Comparison of ENCODE assay signal across 3 worm cellular contexts in genomic region chrII:14592629-14593028, ce11.
TF ChIP-seq lines count a peak whose summit lies in the region.

No protein-coding gene starts in this region.

TF ChIP-seq in whole organism, L1 larva, 84 proteins besides CTCF, POLR2A, EP300 and RAD21:
- no peak for TF ChIP-seq nhr-19 (GFP tag; conservative IDR thresholded peaks at IDR 0.05; lab: Robert Waterston, UW)
- no peak for TF ChIP-seq aly-2 (tag; optimal IDR thresholded peaks at IDR 0.05; lab: Kevin White, UChicago)
- no peak for TF ChIP-seq nhr-237 (tag; optimal IDR thresholded peaks at IDR 0.05; lab: Kevin White, UChicago)
- TF ChIP-seq nhr-11 (tag; optimal IDR thresholded peaks at IDR 0.05; lab: Kevin White, UChicago) = peak; percentile 38
- peak; percentile 37 for TF ChIP-seq lin-14 (GFP tag; optimal IDR thresholded peaks at IDR 0.05; lab: Kevin White, UChicago)
TF ChIP-seq in whole organism, L1 larva: peak in this region for 2.

TF ChIP-seq in whole organism, L3 larva, 47 proteins besides CTCF, POLR2A, EP300 and RAD21:
- TF ChIP-seq nhr-11 (tag; optimal IDR thresholded peaks at IDR 0.05; lab: Kevin White, UChicago) = peak; percentile 86
- no peak for TF ChIP-seq ceh-82 (tag; optimal IDR thresholded peaks at IDR 0.05; lab: Kevin White, UChicago)
- no peak for TF ChIP-seq skn-1 (tag; optimal IDR thresholded peaks at IDR 0.05; lab: Kevin White, UChicago)

TF ChIP-seq in whole organism, L4 larva, 104 proteins besides CTCF, POLR2A, EP300 and RAD21:
- TF ChIP-seq lin-15B (tag; optimal IDR thresholded peaks at IDR 0.05; lab: Kevin White, UChicago) = no peak
- peak in 1 of 2 experiments; percentile 58 for TF ChIP-seq unc-62 (GFP tag; optimal IDR thresholded peaks at IDR 0.05 in 1 of 2; lab: Kevin White, UChicago)
- TF ChIP-seq unc-62 (tag; optimal IDR thresholded peaks at IDR 0.05; lab: Kevin White, UChicago) = no peak
- no peak for TF ChIP-seq nhr-102 (tag; optimal IDR thresholded peaks at IDR 0.05; lab: Kevin White, UChicago)
- no peak for TF ChIP-seq ama-1 (optimal IDR thresholded peaks at IDR 0.05; lab: Kevin White, UChicago)
- TF ChIP-seq R02D3.7 (tag; optimal IDR thresholded peaks at IDR 0.05; lab: Kevin White, UChicago) = no peak
- TF ChIP-seq ceh-20 (GFP tag; IDR thresholded peaks at IDR 0.05; lab: Robert Waterston, UW) = no peak
- no peak for TF ChIP-seq rbr-2 (tag; optimal IDR thresholded peaks at IDR 0.05; lab: Kevin White, UChicago)
- no peak for TF ChIP-seq ceh-28 (tag; optimal IDR thresholded peaks at IDR 0.05; lab: Kevin White, UChicago)
- peak; percentile 64 for TF ChIP-seq nhr-11 (tag; optimal IDR thresholded peaks at IDR 0.05; lab: Kevin White, UChicago)
- no peak for TF ChIP-seq F26F4.8 (GFP tag; conservative IDR thresholded peaks at IDR 0.05; lab: Robert Waterston, UW)
- TF ChIP-seq aha-1 (tag; lab: Kevin White, UChicago) = peak; percentile 67
TF ChIP-seq in whole organism, L4 larva: peak in this region for 3.

Comparison
In these comparisons a context has a peak if more than half of its experiments do, and no peak if none do; other contexts are left out.
1. Of the 29 proteins assayed by ChIP-seq in both whole organism, L4 larva and whole organism, L1 larva: peak only in whole organism, L4 larva: aha-1; only in whole organism, L1 larva: none; in both: nhr-11; in neither: 26; mixed calls (peak in some experiments, not most) for 1.